Worm (Caenorhabditis elegans) whole organism, mixed stage, embryonic: ENCODE measurements around the gene R07E5.4.

Experiments used
- M03D4.4 ChIP-seq: sonication (generic microtip); optimal IDR thresholded peaks from 2 replicates; lab custom pipeline; 2017; ENCODE audit warnings: mild to moderate bottlenecking, missing genetic modification characterization, missing compliant biosample characterization
- bed-3 ChIP-seq: fragments of 200-800 bp; sonication (Bioruptor generic); optimal IDR thresholded peaks from 3 replicates; lab custom pipeline; 2018; ENCODE audit warnings: mild to moderate bottlenecking, missing genetic modification characterization, moderate library complexity, missing compliant biosample characterization
- elt-3 ChIP-seq: fragments of 150-350 bp; optimal IDR thresholded peaks from 2 replicates; lab custom pipeline; 2014; ENCODE audit warnings: missing biosample characterization, missing genetic modification characterization
- lin-13 ChIP-seq: fragments of 150-350 bp; optimal IDR thresholded peaks from 2 replicates; lab custom pipeline; 2014; ENCODE audit warnings: missing biosample characterization, missing genetic modification characterization
- lsy-2 ChIP-seq: fragments of 150-350 bp; optimal IDR thresholded peaks from 2 replicates; lab custom pipeline; 2014; ENCODE audit warnings: missing biosample characterization, missing genetic modification characterization
- mls-2 ChIP-seq: sonication (generic microtip); optimal IDR thresholded peaks from 2 replicates; lab custom pipeline; 2016; ENCODE audit warnings: mild to moderate bottlenecking, missing genetic modification characterization, moderate library complexity, missing compliant biosample characterization
- nhr-2 ChIP-seq: fragments of 150-350 bp; optimal IDR thresholded peaks from 2 replicates; lab custom pipeline; 2014; ENCODE audit warnings: missing biosample characterization, missing genetic modification characterization
- nhr-28 ChIP-seq: fragments of 150-350 bp; optimal IDR thresholded peaks from 2 replicates; lab custom pipeline; 2014; ENCODE audit warnings: missing biosample characterization, missing genetic modification characterization
- pha-4 ChIP-seq: fragments of 150-350 bp; optimal IDR thresholded peaks from 2 replicates; lab custom pipeline; 2018; ENCODE audit warnings: missing biosample characterization, missing genetic modification reagents, missing genetic modification characterization
- sem-2 ChIP-seq: fragments of 200-800 bp; sonication (Bioruptor generic); optimal IDR thresholded peaks from 2 replicates; lab custom pipeline; 2018; ENCODE audit warnings: mild to moderate bottlenecking, missing genetic modification characterization, missing compliant biosample characterization
- snpc-4 ChIP-seq: fragments of 150-350 bp; optimal IDR thresholded peaks from 2 replicates; lab custom pipeline; 2014; ENCODE audit warnings: missing biosample characterization, missing genetic modification characterization
- unc-39 ChIP-seq: fragments of 150-350 bp; optimal IDR thresholded peaks from 2 replicates; lab custom pipeline; 2014; ENCODE audit warnings: missing biosample characterization, missing genetic modification characterization
- unc-62 ChIP-seq: fragments of 150-350 bp; optimal IDR thresholded peaks from 2 replicates; lab custom pipeline; 2014; ENCODE audit warnings: missing biosample characterization, missing genetic modification reagents, missing genetic modification characterization
- ztf-11 ChIP-seq: fragments of 150-350 bp; optimal IDR thresholded peaks from 2 replicates; lab custom pipeline; 2014; ENCODE audit warnings: missing biosample characterization, missing genetic modification characterization

DNA sequence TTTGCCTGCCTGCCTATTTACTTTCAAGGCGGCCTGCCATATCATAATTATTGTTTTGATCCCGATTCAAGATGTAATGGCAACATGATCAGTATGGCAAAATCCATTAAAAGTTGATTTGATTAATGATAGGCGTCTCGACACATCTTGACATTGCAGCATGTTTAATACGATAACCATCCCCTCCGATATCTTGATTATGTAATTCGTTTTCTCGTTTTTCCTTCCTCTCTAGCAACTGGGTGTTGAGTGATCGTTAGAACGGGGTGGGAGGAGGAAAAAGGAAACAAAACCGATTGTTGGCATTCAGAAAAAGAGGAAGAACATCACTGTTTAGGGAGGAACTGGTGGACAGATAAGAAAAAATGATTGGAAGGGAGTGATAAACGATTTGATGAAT is 2.7 kb upstream of the R07E5.4 start:
- TF ChIP-seq lsy-2 (tag; lab: Kevin White, UChicago), result no peak
- TF ChIP-seq ztf-11 (tag; lab: Kevin White, UChicago), result no peak
- no peak for TF ChIP-seq mls-2 (tag; lab: Kevin White, UChicago)
- TF ChIP-seq M03D4.4 (tag; lab: Kevin White, UChicago), result no peak
- no peak for TF ChIP-seq pha-4
- TF ChIP-seq nhr-28 (tag; lab: Kevin White, UChicago), result no peak
- TF ChIP-seq elt-3 (tag; lab: Kevin White, UChicago), result no peak
- TF ChIP-seq sem-2 (GFP tag; lab: Kevin White, UChicago), result no peak
- no peak for TF ChIP-seq lin-13 (tag; lab: Kevin White, UChicago)
- TF ChIP-seq bed-3 (GFP tag; lab: Kevin White, UChicago), result no peak
- TF ChIP-seq nhr-2 (tag; lab: Kevin White, UChicago), result no peak
- TF ChIP-seq unc-62 (GFP tag; lab: Kevin White, UChicago), result no peak
- TF ChIP-seq snpc-4 (tag; lab: Kevin White, UChicago), result no peak
- no peak for TF ChIP-seq unc-39 (tag; lab: Kevin White, UChicago)
